Fruit fly (Drosophila melanogaster) whole organism, embryonic: ENCODE measurements around the gene vir-1.

Experiments used
- Abd-B ChIP-seq: fragments of 200-800 bp; sonication (Bioruptor generic); optimal IDR thresholded peaks from 2 replicates; lab custom pipeline; 2018; ENCODE audit warnings: missing biosample characterization, mild to moderate bottlenecking, missing genetic modification characterization, moderate library complexity
- Antp ChIP-seq: fragments of 200-800 bp; sonication (Bioruptor generic); optimal IDR thresholded peaks from 3 replicates; lab custom pipeline; 2016; ENCODE audit warnings: missing biosample characterization, missing genetic modification characterization
- Atf-2 ChIP-seq: fragments of 200-800 bp; sonication (Bioruptor generic); optimal IDR thresholded peaks from 2 replicates; lab custom pipeline; 2016; ENCODE audit warnings: missing biosample characterization, missing genetic modification characterization
- CG10209 ChIP-seq: fragments of 200-800 bp; sonication (Bioruptor generic); optimal IDR thresholded peaks from 3 replicates; lab custom pipeline; 2017; ENCODE audit warnings: missing biosample characterization, mild to moderate bottlenecking, missing genetic modification characterization, missing genetic modification reagents
- CG11085 ChIP-seq: fragments of 200-800 bp; sonication (Bioruptor generic); IDR thresholded peaks from 2 replicates; pipeline ENCODE4 v1.3.6; 2022; ENCODE audit warnings: missing biosample characterization, missing genetic modification characterization
- CG11398 ChIP-seq: fragments of 200-800 bp; sonication (Bioruptor generic); optimal IDR thresholded peaks from 2 replicates; lab custom pipeline; 2016; ENCODE audit warnings: missing biosample characterization, missing genetic modification characterization
- CG11560 ChIP-seq: fragments of 200-800 bp; sonication (Bioruptor generic); IDR thresholded peaks from 3 replicates; pipeline ENCODE4 v1.3.6; 2022; ENCODE audit warnings: missing biosample characterization, missing genetic modification characterization
- CG11696 ChIP-seq: fragments of 200-800 bp; sonication (Bioruptor generic); IDR thresholded peaks from 2 replicates; pipeline ENCODE4 v1.3.6; 2022; ENCODE audit warnings: missing biosample characterization, missing genetic modification characterization
- CG11723 ChIP-seq: fragments of 200-800 bp; sonication (Bioruptor generic); optimal IDR thresholded peaks from 2 replicates; lab custom pipeline; 2017; ENCODE audit warnings: missing biosample characterization, mild to moderate bottlenecking, missing genetic modification characterization
- CG13287 ChIP-seq: fragments of 200-800 bp; sonication (Bioruptor generic); IDR thresholded peaks from 2 replicates; pipeline ENCODE4 v1.3.6; 2022; ENCODE audit warnings: missing biosample characterization, missing genetic modification characterization; ENCODE audit not compliant: partially characterized antibody
- CG15269 ChIP-seq: fragments of 200-800 bp; sonication (Bioruptor generic); optimal IDR thresholded peaks from 2 replicates; lab custom pipeline; 2018; ENCODE audit warnings: missing biosample characterization, mild to moderate bottlenecking, missing genetic modification characterization, moderate library complexity
- CG17385 ChIP-seq: fragments of 200-800 bp; sonication (Bioruptor generic); optimal IDR thresholded peaks from 3 replicates; lab custom pipeline; 2018; ENCODE audit warnings: missing biosample characterization, mild to moderate bottlenecking, missing genetic modification characterization
- CG18599 ChIP-seq: fragments of 200-800 bp; sonication (Bioruptor generic); optimal IDR thresholded peaks from 3 replicates; lab custom pipeline; 2017; ENCODE audit warnings: missing biosample characterization, missing genetic modification characterization, mild to moderate bottlenecking, moderate library complexity, missing genetic modification reagents
- CG2875 ChIP-seq: fragments of 200-800 bp; sonication (Bioruptor generic); optimal IDR thresholded peaks from 2 replicates; lab custom pipeline; 2017; ENCODE audit warnings: missing biosample characterization, mild to moderate bottlenecking, missing genetic modification characterization, missing genetic modification reagents
- CG3847 ChIP-seq: fragments of 200-800 bp; sonication (Bioruptor generic); IDR thresholded peaks from 2 replicates; pipeline ENCODE4 v1.3.6; 2022; ENCODE audit warnings: missing biosample characterization, missing genetic modification characterization
- CG4730 ChIP-seq: fragments of 200-800 bp; sonication (Bioruptor generic); IDR thresholded peaks from 2 replicates; pipeline ENCODE4 v1.3.6; 2022; ENCODE audit warnings: missing biosample characterization, missing genetic modification characterization
- CG8924 ChIP-seq: fragments of 200-800 bp; optimal IDR thresholded peaks from 3 replicates; lab custom pipeline; 2019; ENCODE audit warnings: missing biosample characterization, mild to moderate bottlenecking, missing genetic modification characterization, moderate library complexity
- CG8944 ChIP-seq: fragments of 200-800 bp; sonication (Bioruptor generic); optimal IDR thresholded peaks from 3 replicates; lab custom pipeline; 2016; ENCODE audit warnings: missing biosample characterization, missing genetic modification characterization
- E2f1 ChIP-seq: fragments of 200-800 bp; sonication (Bioruptor generic); IDR thresholded peaks from 2 replicates; pipeline ENCODE4 v1.3.6; 2022; ENCODE audit warnings: missing biosample characterization, missing genetic modification characterization
- Gsc ChIP-seq: fragments of 200-800 bp; sonication (Bioruptor generic); IDR thresholded peaks from 2 replicates; pipeline ENCODE4 v1.3.6; 2022; ENCODE audit warnings: missing biosample characterization, missing genetic modification characterization
- HHEX ChIP-seq: fragments of 200-800 bp; sonication (Bioruptor generic); optimal IDR thresholded peaks from 3 replicates; lab custom pipeline; 2017; ENCODE audit warnings: missing biosample characterization, mild to moderate bottlenecking, missing genetic modification characterization, missing genetic modification reagents
- Hmr ChIP-seq: fragments of 200-800 bp; sonication (Bioruptor generic); optimal IDR thresholded peaks from 3 replicates; lab custom pipeline; 2017; ENCODE audit warnings: mild to moderate bottlenecking, missing biosample characterization, missing genetic modification reagents, missing genetic modification characterization
- Max ChIP-seq: fragments of 200-800 bp; sonication (Bioruptor generic); optimal IDR thresholded peaks from 2 replicates; lab custom pipeline; 2016; ENCODE audit warnings: missing biosample characterization, mild to moderate bottlenecking, missing genetic modification characterization
- Mrtf ChIP-seq: fragments of 200-800 bp; sonication (Bioruptor generic); IDR thresholded peaks from 3 replicates; pipeline ENCODE4 v1.3.6; 2022; ENCODE audit warnings: missing biosample characterization, missing genetic modification characterization
- Poxn ChIP-seq: fragments of 200-800 bp; sonication (Bioruptor generic); IDR thresholded peaks from 2 replicates; pipeline ENCODE4 v1.3.6; 2022; ENCODE audit warnings: missing biosample characterization, missing genetic modification characterization
- TFAM ChIP-seq: fragments of 200-800 bp; sonication (Bioruptor generic); optimal IDR thresholded peaks from 2 replicates; lab custom pipeline; 2017; ENCODE audit warnings: missing biosample characterization, missing genetic modification characterization, inconsistent platforms
- Tbp ChIP-seq: fragments of >200 bp; optimal IDR thresholded peaks from 2 replicates; lab custom pipeline; 2018; ENCODE audit warnings: missing biosample characterization, missing genetic modification characterization
- Usf ChIP-seq: fragments of 200-800 bp; sonication (Bioruptor generic); optimal IDR thresholded peaks from 2 replicates; lab custom pipeline; 2017; ENCODE audit warnings: missing genotype, missing biosample characterization, missing genetic modification characterization
- Xbp1 ChIP-seq: fragments of 200-800 bp; sonication (Bioruptor generic); optimal IDR thresholded peaks from 3 replicates; lab custom pipeline; 2016; ENCODE audit warnings: missing biosample characterization, mild to moderate bottlenecking, missing genetic modification characterization
- bbx ChIP-seq: fragments of 200-800 bp; sonication (Bioruptor generic); IDR thresholded peaks from 2 replicates; pipeline ENCODE4 v1.3.6; 2022; ENCODE audit warnings: missing biosample characterization, missing genetic modification characterization; ENCODE audit not compliant: partially characterized antibody
- ci ChIP-seq: fragments of 200-800 bp; sonication (Bioruptor generic); IDR thresholded peaks from 3 replicates; pipeline ENCODE4 v1.3.6; 2022; ENCODE audit warnings: missing biosample characterization, missing genetic modification characterization
- crc ChIP-seq: fragments of 200-800 bp; sonication (Bioruptor generic); optimal IDR thresholded peaks from 2 replicates; lab custom pipeline; 2016; ENCODE audit warnings: missing biosample characterization, missing genetic modification characterization
- croc ChIP-seq: fragments of 200-800 bp; sonication (Bioruptor generic); conservative IDR thresholded peaks from 3 replicates; pipeline ENCODE4 v1.3.6; 2022; ENCODE audit warnings: missing biosample characterization, missing genetic modification characterization
- da ChIP-seq: fragments of 200-800 bp; sonication (Bioruptor generic); optimal IDR thresholded peaks from 2 replicates; lab custom pipeline; 2016; ENCODE audit warnings: missing biosample characterization, missing genetic modification characterization
- dm ChIP-seq: fragments of 200-800 bp; sonication (Bioruptor generic); optimal IDR thresholded peaks from 3 replicates; lab custom pipeline; 2016; ENCODE audit warnings: missing biosample characterization, missing genetic modification characterization
- ewg ChIP-seq: fragments of 200-800 bp; sonication (Bioruptor generic); optimal IDR thresholded peaks from 3 replicates; lab custom pipeline; 2017; ENCODE audit warnings: mild to moderate bottlenecking, missing biosample characterization, missing genetic modification reagents, missing genetic modification characterization
- gfzf ChIP-seq: fragments of 200-800 bp; sonication (Bioruptor generic); optimal IDR thresholded peaks from 2 replicates; lab custom pipeline; 2016; ENCODE audit warnings: missing biosample characterization, mild to moderate bottlenecking, missing genetic modification characterization, moderate library complexity
- gro ChIP-seq: fragments of 200-800 bp; sonication (Bioruptor generic); optimal IDR thresholded peaks from 2 replicates; lab custom pipeline; 2016; ENCODE audit warnings: missing biosample characterization, missing genetic modification characterization
- gsb ChIP-seq: fragments of 200-800 bp; sonication (Bioruptor generic); IDR thresholded peaks from 2 replicates; pipeline ENCODE4 v1.3.6; 2022; ENCODE audit warnings: missing biosample characterization, missing genetic modification characterization
- ken ChIP-seq: fragments of 200-800 bp; sonication (Bioruptor generic); IDR thresholded peaks from 3 replicates; pipeline ENCODE4 v1.3.6; 2022; ENCODE audit warnings: missing biosample characterization, missing genetic modification characterization
- nau ChIP-seq: fragments of 200-800 bp; sonication (Bioruptor generic); optimal IDR thresholded peaks from 3 replicates; lab custom pipeline; 2017; ENCODE audit warnings: missing biosample characterization, mild to moderate bottlenecking, missing genetic modification characterization, missing genetic modification reagents
- p53 ChIP-seq: fragments of 200-800 bp; sonication (Bioruptor generic); optimal IDR thresholded peaks from 2 replicates; lab custom pipeline; 2016; ENCODE audit warnings: missing biosample characterization, missing genetic modification characterization
- pnt ChIP-seq: fragments of 200-800 bp; sonication (Bioruptor generic); optimal IDR thresholded peaks from 3 replicates; lab custom pipeline; 2016; ENCODE audit warnings: missing biosample characterization, missing genetic modification characterization
- scrt ChIP-seq: fragments of 200-800 bp; sonication (Bioruptor generic); optimal IDR thresholded peaks from 2 replicates; lab custom pipeline; 2018; ENCODE audit warnings: missing biosample characterization, mild to moderate bottlenecking, missing genetic modification characterization, moderate library complexity
- sima ChIP-seq: fragments of 200-800 bp; sonication (Bioruptor generic); optimal IDR thresholded peaks from 2 replicates; lab custom pipeline; 2016; ENCODE audit warnings: missing biosample characterization, missing genetic modification characterization
- sqz ChIP-seq: fragments of 200-800 bp; sonication (Bioruptor generic); optimal IDR thresholded peaks from 3 replicates; lab custom pipeline; 2018; ENCODE audit warnings: missing biosample characterization, mild to moderate bottlenecking, missing genetic modification characterization
- sr ChIP-seq: fragments of 200-800 bp; sonication (Bioruptor generic); IDR thresholded peaks from 3 replicates; pipeline ENCODE4 v1.3.6; 2022; ENCODE audit warnings: missing biosample characterization, missing genetic modification characterization
- tap ChIP-seq: fragments of 200-800 bp; optimal IDR thresholded peaks from 3 replicates; lab custom pipeline; 2019; ENCODE audit warnings: missing biosample characterization, mild to moderate bottlenecking, missing genetic modification characterization, moderate library complexity
- tio ChIP-seq: fragments of 200-800 bp; sonication (Bioruptor generic); optimal IDR thresholded peaks from 2 replicates; lab custom pipeline; 2017; ENCODE audit warnings: missing biosample characterization, missing genetic modification characterization, inconsistent platforms
- zfh1 ChIP-seq: fragments of 200-800 bp; sonication (Bioruptor generic); IDR thresholded peaks from 3 replicates; pipeline ENCODE4 v1.3.6; 2022; ENCODE audit warnings: missing biosample characterization, missing genetic modification characterization

Gene vir-1

dm6 chr2L:12427487-12428101 is 4.4 kb upstream of the vir-1 start, which contains the start of the genes CG5446 and Trm1 (continued):
- TF ChIP-seq Tbp (GFP tag; lab: Kevin White, UChicago): no peak
- no peak for TF ChIP-seq gro (GFP tag; lab: Kevin White, UChicago)
- peak; percentile 47 for TF ChIP-seq scrt (GFP tag; lab: Kevin White, UChicago)
- peak; percentile 12 for TF ChIP-seq sqz (GFP tag; lab: Kevin White, UChicago)
- TF ChIP-seq ci (GFP tag; lab: Robert Waterston, UW): 0 out of 3 replicates have a peak, but pooled peaks have one; percentile 21
- TF ChIP-seq CG4730 (GFP tag; lab: Robert Waterston, UW): peak; percentile 41; the same call in 1 of the 2 replicates
- no peak for TF ChIP-seq CG11398 (GFP tag; lab: Kevin White, UChicago)
- no peak for TF ChIP-seq TFAM (GFP tag; lab: Kevin White, UChicago)
- no peak for TF ChIP-seq gfzf
- TF ChIP-seq Antp: no peak
- peak; percentile 48 for TF ChIP-seq E2f1 (GFP tag; lab: Robert Waterston, UW)
- TF ChIP-seq ken: 0 out of 3 replicates have a peak, but pooled peaks have one; percentile 6
- TF ChIP-seq CG11085 (GFP tag; lab: Robert Waterston, UW): no peak
- no peak for TF ChIP-seq CG11696 (GFP tag; lab: Robert Waterston, UW)
- TF ChIP-seq Max: peak; percentile 25
- TF ChIP-seq Usf (GFP tag; lab: Kevin White, UChicago): peak; percentile 6
- no peak for TF ChIP-seq Mrtf (GFP tag; lab: Robert Waterston, UW)
- TF ChIP-seq croc (GFP tag; lab: Robert Waterston, UW): no peak
- TF ChIP-seq Hmr (GFP tag; lab: Kevin White, UChicago): peak; percentile 73
- TF ChIP-seq ewg (GFP tag; lab: Kevin White, UChicago): peak; percentile 29
- peak; percentile 42 for TF ChIP-seq CG3847 (GFP tag; lab: Robert Waterston, UW)
- no peak for TF ChIP-seq pnt
- TF ChIP-seq CG15269 (tag; lab: Kevin White, UChicago): peak; percentile 77
- 0 out of 2 replicates have a peak, but pooled peaks have one; percentile 15 for TF ChIP-seq bbx (GFP tag; lab: Robert Waterston, UW)
- peak; percentile 14 for TF ChIP-seq tio (GFP tag; lab: Kevin White, UChicago)
- peak; percentile 34; the same call in 1 of the 2 replicates for TF ChIP-seq CG13287 (GFP tag; lab: Robert Waterston, UW)
- no peak for TF ChIP-seq da (GFP tag; lab: Kevin White, UChicago)
- TF ChIP-seq Atf-2 (GFP tag; lab: Kevin White, UChicago): no peak
- peak; percentile 56 for TF ChIP-seq Xbp1 (GFP tag; lab: Kevin White, UChicago)
- peak; percentile 34 for TF ChIP-seq dm (GFP tag; lab: Kevin White, UChicago)
- TF ChIP-seq CG2875 (GFP tag; lab: Kevin White, UChicago): no peak
- TF ChIP-seq CG8924 (tag; lab: Kevin White, UChicago): peak; percentile 89
- TF ChIP-seq nau (GFP tag; lab: Kevin White, UChicago): no peak
- peak; percentile 17; the same call in 1 of the 3 replicates for TF ChIP-seq zfh1
- peak; percentile 83 for TF ChIP-seq CG18599
- no peak for TF ChIP-seq crc (GFP tag; lab: Kevin White, UChicago)
- peak; percentile 23 for TF ChIP-seq CG11723 (GFP tag; lab: Kevin White, UChicago)
- peak; percentile 74 for TF ChIP-seq CG10209 (GFP tag; lab: Kevin White, UChicago)
- TF ChIP-seq gsb (GFP tag; lab: Robert Waterston, UW): no peak
- no peak for TF ChIP-seq sima
- TF ChIP-seq Poxn (GFP tag; lab: Robert Waterston, UW): no peak
- TF ChIP-seq CG8944 (GFP tag; lab: Kevin White, UChicago): no peak
- TF ChIP-seq sr (GFP tag; lab: Robert Waterston, UW): no peak
- no peak for TF ChIP-seq p53 (GFP tag; lab: Kevin White, UChicago)
- TF ChIP-seq HHEX (GFP tag; lab: Kevin White, UChicago): peak; percentile 46
- TF ChIP-seq CG11560: no peak
- peak; percentile 56 for TF ChIP-seq tap (tag; lab: Kevin White, UChicago)
- TF ChIP-seq CG17385: peak; percentile 67
- no peak for TF ChIP-seq Gsc (GFP tag; lab: Robert Waterston, UW)
- TF ChIP-seq Abd-B (GFP tag; lab: Kevin White, UChicago): peak; percentile 44
